Fruit fly (Drosophila melanogaster): ENCODE data around the gene CG13280.

- TF ChIP-seq psq (optimal IDR thresholded peaks at IDR 0.05) (no peak), ttk (optimal IDR thresholded peaks at IDR 0.05) (no peak), Myc (optimal IDR thresholded peaks at IDR 0.05) (no peak), Sin3A (optimal IDR thresholded peaks at IDR 0.05) (no peak), h (optimal IDR thresholded peaks at IDR 0.05) (no peak)
These were observed 16.4 kb downstream of the CG13280 start, which contains the start of gene CG13272 for dm6 chr2L:16804376-16804934.
